Worm (Caenorhabditis elegans): ENCODE results near the gene iff-1.

DNA sequence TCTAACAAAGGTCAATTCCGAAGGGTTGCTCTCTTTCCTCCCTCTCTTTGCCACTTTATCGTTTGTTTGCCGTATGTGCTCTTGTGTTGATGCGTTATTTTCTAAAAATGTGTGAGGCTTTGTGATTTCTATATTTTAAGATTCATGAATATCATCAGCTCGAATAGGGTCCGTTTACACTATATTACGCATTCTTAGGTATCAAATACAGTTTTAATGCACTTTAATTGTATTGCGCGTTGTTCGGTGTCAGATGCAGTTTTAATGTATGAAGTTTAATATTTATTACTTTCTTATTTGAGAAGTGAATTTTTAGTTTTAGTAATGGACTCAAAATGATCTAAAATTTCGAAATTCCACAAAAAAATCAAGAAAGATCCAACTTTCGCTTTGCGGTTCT is 50.6 kb downstream of the iff-1 start, which contains the start of gene bud-31:
- TF ChIP-seq him-1 (tag; optimal IDR thresholded peaks at IDR 0.05) (no peak), dao-5 (tag; optimal IDR thresholded peaks at IDR 0.05) (no peak)
